Worm (Caenorhabditis elegans): Measurements from ENCODE around the gene nhr-226.

DNA sequence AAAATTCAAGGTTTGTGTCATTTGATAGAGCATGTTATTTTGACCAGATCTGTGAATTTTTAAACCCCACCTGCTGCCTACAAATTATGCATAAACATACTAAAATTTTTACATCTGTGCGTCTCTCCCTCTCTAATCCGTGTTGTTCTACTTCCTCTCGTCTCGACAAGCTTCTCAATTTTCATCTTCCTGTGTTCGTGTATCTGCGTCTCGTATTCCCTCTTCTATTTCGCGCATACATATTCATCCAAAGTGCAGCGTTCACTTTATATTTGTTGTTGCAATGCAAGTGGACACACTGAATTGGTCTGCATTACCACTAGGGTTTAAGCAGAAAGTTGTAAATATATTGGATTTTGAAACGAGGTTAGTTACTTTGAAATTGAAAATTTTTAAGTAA is 16.1 kb upstream of the nhr-226 start, which contains the start of gene fbxa-137:
- TF ChIP-seq pha-4 (tag; optimal IDR thresholded peaks at IDR 0.05): no peak
- TF ChIP-seq tbx-7 (tag; optimal IDR thresholded peaks at IDR 0.05): no peak
- TF ChIP-seq ama-1 (optimal IDR thresholded peaks at IDR 0.05): no peak
- TF ChIP-seq hlh-6 (tag; optimal IDR thresholded peaks at IDR 0.05): no peak
- TF ChIP-seq ref-2 (tag; optimal IDR thresholded peaks at IDR 0.05): no peak
- TF ChIP-seq gmeb-2 (tag; optimal IDR thresholded peaks at IDR 0.05): no peak
- no peak for TF ChIP-seq fkh-6 (tag; optimal IDR thresholded peaks at IDR 0.05)
